Worm (Caenorhabditis elegans) whole organism, L3 larva: Measurements from ENCODE around the gene ttr-19.

Experiments
- R02D3.7 ChIP-seq: fragments of 150-350 bp; optimal IDR thresholded peaks from 2 replicates; lab custom pipeline; 2014; ENCODE audit warnings: missing biosample characterization, missing genetic modification characterization
- aly-2 ChIP-seq: fragments of 150-350 bp; optimal IDR thresholded peaks from 2 replicates; lab custom pipeline; 2014; ENCODE audit warnings: missing biosample characterization, missing genetic modification characterization
- ama-1 ChIP-seq: fragments of 150-350 bp; optimal IDR thresholded peaks from 2 replicates; lab custom pipeline; 2018
- ceh-16 ChIP-seq: sonication (generic microtip); optimal IDR thresholded peaks from 2 replicates; lab custom pipeline; 2017; ENCODE audit warnings: missing biosample characterization, missing genetic modification characterization
- elt-3 ChIP-seq, 3 experiments: fragments of 150-350 bp in 1 of 3; sonication (generic microtip) in 2 of 3; optimal IDR thresholded peaks; 2 replicates in 2 of 3; 4 replicates in 1 of 3; lab custom pipeline; 2014 to 2017; ENCODE audit warnings: missing biosample characterization in 3 of 3, missing genetic modification characterization in 3 of 3
- lsy-12 ChIP-seq: sonication (generic microtip); optimal IDR thresholded peaks from 2 replicates; lab custom pipeline; 2016; ENCODE audit warnings: mild to moderate bottlenecking, missing genetic modification characterization, missing compliant biosample characterization
- nfya-1 ChIP-seq: sonication (generic microtip); optimal IDR thresholded peaks from 2 replicates; lab custom pipeline; 2017; ENCODE audit warnings: missing genetic modification characterization, mild to moderate bottlenecking, missing compliant biosample characterization, antibody characterized with exemption, moderate library complexity; ENCODE audit not compliant: insufficient read depth
- nhr-237 ChIP-seq: fragments of 150-350 bp; optimal IDR thresholded peaks from 2 replicates; lab custom pipeline; 2014; ENCODE audit warnings: missing biosample characterization, missing genetic modification characterization
- tbx-2 ChIP-seq: sonication (generic microtip); optimal IDR thresholded peaks from 2 replicates; lab custom pipeline; 2016; ENCODE audit warnings: mild to moderate bottlenecking, missing genetic modification characterization, missing compliant biosample characterization

DNA sequence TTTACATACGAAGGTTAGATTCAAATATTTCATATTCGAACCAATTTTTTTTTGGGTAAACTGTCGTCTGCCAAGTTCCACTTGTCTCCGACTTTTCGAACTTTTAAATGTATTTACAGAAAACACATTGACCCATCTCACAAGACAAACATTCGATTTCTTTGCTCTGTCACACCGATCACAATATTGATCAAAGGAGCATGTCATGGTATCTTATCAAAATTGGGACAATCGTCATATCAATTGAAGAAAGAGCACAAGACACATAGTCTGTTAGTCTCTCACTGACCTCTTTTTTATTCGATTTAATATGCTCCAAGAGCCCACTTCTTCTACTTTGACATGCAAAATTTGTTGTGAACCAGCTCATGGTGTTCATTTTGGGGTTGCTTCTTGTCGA lies 28.8 kb upstream of the ttr-19 start, which contains the start of gene nhr-232:
- TF ChIP-seq elt-3 (tag; optimal IDR thresholded peaks at IDR 0.05; lab: Kevin White, UChicago) (no peak), ama-1 (lab: Kevin White, UChicago) (no peak), aly-2 (tag; lab: Kevin White, UChicago) (no peak), tbx-2 (tag; lab: Kevin White, UChicago) (no peak), ceh-16 (tag; lab: Kevin White, UChicago) (no peak), lsy-12 (no peak), R02D3.7 (tag; lab: Kevin White, UChicago) (no peak), nfya-1 (tag; lab: Kevin White, UChicago) (no peak), nhr-237 (tag; lab: Kevin White, UChicago) (no peak)
